Fruit fly (Drosophila melanogaster) whole organism, embryonic: ENCODE measurements around the gene HP1c.

Experiments
- B-H2 ChIP-seq: fragments of 200-800 bp; sonication (Bioruptor generic); optimal IDR thresholded peaks from 2 replicates; lab custom pipeline; 2018; ENCODE audit warnings: missing biosample characterization, mild to moderate bottlenecking, missing genetic modification characterization
- BEAF-32 ChIP-seq: fragments of 200-800 bp; sonication (Bioruptor generic); optimal IDR thresholded peaks from 3 replicates; lab custom pipeline; 2017; ENCODE audit warnings: missing biosample characterization, missing genetic modification characterization, mild to moderate bottlenecking, moderate library complexity, missing genetic modification reagents
- Bteb2 ChIP-seq: fragments of 200-800 bp; sonication (Bioruptor generic); optimal IDR thresholded peaks from 2 replicates; lab custom pipeline; 2016; ENCODE audit warnings: missing biosample characterization, missing genetic modification characterization
- C15 ChIP-seq: fragments of 200-800 bp; sonication (Bioruptor generic); IDR thresholded peaks from 3 replicates; pipeline ENCODE4 v1.3.6; 2022; ENCODE audit warnings: missing biosample characterization, missing genetic modification characterization
- CG10654 ChIP-seq: fragments of 200-800 bp; sonication (Bioruptor generic); optimal IDR thresholded peaks from 2 replicates; lab custom pipeline; 2016; ENCODE audit warnings: missing biosample characterization, missing genetic modification characterization
- CG11085 ChIP-seq: fragments of 200-800 bp; sonication (Bioruptor generic); IDR thresholded peaks from 2 replicates; pipeline ENCODE4 v1.3.6; 2022; ENCODE audit warnings: missing biosample characterization, missing genetic modification characterization
- CG11456 ChIP-seq: fragments of 200-800 bp; sonication (Bioruptor generic); IDR thresholded peaks from 3 replicates; pipeline ENCODE4 v1.3.6; 2022; ENCODE audit warnings: missing biosample characterization, missing genetic modification characterization
- CG11560 ChIP-seq: fragments of 200-800 bp; sonication (Bioruptor generic); IDR thresholded peaks from 3 replicates; pipeline ENCODE4 v1.3.6; 2022; ENCODE audit warnings: missing biosample characterization, missing genetic modification characterization
- CG12071 ChIP-seq: fragments of 200-800 bp; sonication (Bioruptor generic); optimal IDR thresholded peaks from 3 replicates; lab custom pipeline; 2018; ENCODE audit warnings: missing biosample characterization, mild to moderate bottlenecking, missing genetic modification characterization
- CG12942 ChIP-seq: fragments of 200-800 bp; sonication (Bioruptor generic); optimal IDR thresholded peaks from 3 replicates; lab custom pipeline; 2016; ENCODE audit warnings: missing biosample characterization, missing genetic modification characterization
- CG1529 ChIP-seq: fragments of 200-800 bp; sonication (Bioruptor generic); optimal IDR thresholded peaks from 3 replicates; lab custom pipeline; 2018; ENCODE audit warnings: missing biosample characterization, missing genetic modification characterization
- CG3163 ChIP-seq: fragments of 200-800 bp; sonication (Bioruptor generic); optimal IDR thresholded peaks from 3 replicates; lab custom pipeline; 2016; ENCODE audit warnings: missing biosample characterization, missing genetic modification characterization
- CG33213 ChIP-seq: fragments of 200-800 bp; sonication (Bioruptor generic); optimal IDR thresholded peaks from 3 replicates; lab custom pipeline; 2016; ENCODE audit warnings: missing biosample characterization, missing genetic modification characterization
- CG3726 ChIP-seq: fragments of 200-800 bp; sonication (Bioruptor generic); IDR thresholded peaks from 3 replicates; pipeline ENCODE4, ENCODE4 v1.3.6; 2022; ENCODE audit warnings: missing biosample characterization, missing genetic modification characterization
- CG4424 ChIP-seq: fragments of 200-800 bp; sonication (Bioruptor generic); optimal IDR thresholded peaks from 3 replicates; lab custom pipeline; 2016; ENCODE audit warnings: missing biosample characterization, missing genetic modification characterization
- CG5953 ChIP-seq: fragments of 200-800 bp; sonication (Bioruptor generic); IDR thresholded peaks from 2 replicates; pipeline ENCODE4 v1.3.6; 2022; ENCODE audit warnings: missing biosample characterization, missing genetic modification characterization
- CG6765 ChIP-seq: fragments of 200-800 bp; sonication (Bioruptor generic); optimal IDR thresholded peaks from 3 replicates; lab custom pipeline; 2017; ENCODE audit warnings: missing biosample characterization, mild to moderate bottlenecking, missing genetic modification characterization
- CG8388 ChIP-seq: fragments of 200-800 bp; sonication (Bioruptor generic); optimal IDR thresholded peaks from 2 replicates; lab custom pipeline; 2019; ENCODE audit warnings: missing biosample characterization, mild to moderate bottlenecking, missing genetic modification characterization, moderate library complexity
- CG9437 ChIP-seq: fragments of 200-800 bp; sonication (Bioruptor generic); optimal IDR thresholded peaks from 2 replicates; lab custom pipeline; 2018; ENCODE audit warnings: missing biosample characterization, mild to moderate bottlenecking, missing genetic modification characterization
- CG9609 ChIP-seq: fragments of 200-800 bp; sonication (Bioruptor generic); optimal IDR thresholded peaks from 3 replicates; lab custom pipeline; 2016; ENCODE audit warnings: missing biosample characterization, missing genetic modification characterization
- D ChIP-seq, 2 experiments: fragments of 200-800 bp in 1 of 2; fragments of >200 bp in 1 of 2; sonication (Bioruptor generic) in 1 of 2; optimal IDR thresholded peaks; 2 replicates in 1 of 2; 3 replicates in 1 of 2; lab custom pipeline; 2017; ENCODE audit warnings: mild to moderate bottlenecking in 1 of 2, missing biosample characterization in 1 of 2, missing genetic modification characterization in 1 of 2, missing genetic modification reagents in 1 of 2
- Dfd ChIP-seq, 2 experiments: fragments of >200 bp; optimal IDR thresholded peaks; 2 replicates each; lab custom pipeline; 2017; ENCODE audit warnings: missing biosample characterization in 2 of 2, missing genetic modification characterization in 2 of 2
- Ets97D ChIP-seq: fragments of 200-800 bp; sonication (Bioruptor generic); optimal IDR thresholded peaks from 3 replicates; lab custom pipeline; 2016; ENCODE audit warnings: missing biosample characterization, missing genetic modification characterization
- Fer1 ChIP-seq: fragments of 200-800 bp; sonication (Bioruptor generic); optimal IDR thresholded peaks from 2 replicates; lab custom pipeline; 2017; ENCODE audit warnings: missing biosample characterization, mild to moderate bottlenecking, missing genetic modification characterization
- Hand ChIP-seq: fragments of 200-800 bp; sonication (Bioruptor generic); optimal IDR thresholded peaks from 2 replicates; lab custom pipeline; 2017; ENCODE audit warnings: mild to moderate bottlenecking, missing biosample characterization, missing genetic modification reagents, missing genetic modification characterization
- Hmr ChIP-seq: fragments of 200-800 bp; sonication (Bioruptor generic); optimal IDR thresholded peaks from 3 replicates; lab custom pipeline; 2017; ENCODE audit warnings: mild to moderate bottlenecking, missing biosample characterization, missing genetic modification reagents, missing genetic modification characterization
- Med ChIP-seq: fragments of 200-800 bp; sonication (Bioruptor generic); peaks from one replicate; lab custom pipeline; 2016; ENCODE audit warnings: missing biosample characterization, missing genetic modification characterization, mild to moderate bottlenecking, inconsistent platforms, moderate library complexity
- Rfx ChIP-seq: fragments of 200-800 bp; sonication (Bioruptor generic); IDR thresholded peaks from 2 replicates; pipeline ENCODE4 v1.3.6; 2022; ENCODE audit warnings: missing biosample characterization, missing genetic modification characterization
- TFAM ChIP-seq: fragments of 200-800 bp; sonication (Bioruptor generic); optimal IDR thresholded peaks from 2 replicates; lab custom pipeline; 2017; ENCODE audit warnings: missing biosample characterization, missing genetic modification characterization, inconsistent platforms
- Taf1 ChIP-seq: fragments of 200-800 bp; sonication (Bioruptor generic); IDR thresholded peaks from 2 replicates; pipeline ENCODE4 v1.3.6; 2022; ENCODE audit warnings: missing biosample characterization, missing genetic modification characterization
- Tbp ChIP-seq: fragments of >200 bp; optimal IDR thresholded peaks from 2 replicates; lab custom pipeline; 2018; ENCODE audit warnings: missing biosample characterization, missing genetic modification characterization
- Usf ChIP-seq: fragments of 200-800 bp; sonication (Bioruptor generic); optimal IDR thresholded peaks from 2 replicates; lab custom pipeline; 2017; ENCODE audit warnings: missing genotype, missing biosample characterization, missing genetic modification characterization
- Xrp1 ChIP-seq: fragments of 200-800 bp; sonication (Bioruptor generic); IDR thresholded peaks from 2 replicates; pipeline ENCODE4 v1.3.6; 2022; ENCODE audit warnings: missing biosample characterization, missing genetic modification characterization
- cas ChIP-seq: fragments of 200-800 bp; sonication (Bioruptor generic); IDR thresholded peaks from 2 replicates; pipeline ENCODE4 v1.3.6; 2022; ENCODE audit warnings: missing biosample characterization, missing genetic modification characterization
- dmrt11E ChIP-seq: fragments of 200-800 bp; sonication (Bioruptor generic); optimal IDR thresholded peaks from 3 replicates; lab custom pipeline; 2018; ENCODE audit warnings: missing biosample characterization, mild to moderate bottlenecking, missing genetic modification characterization, moderate library complexity
- fd3F ChIP-seq: fragments of 200-800 bp; sonication (Bioruptor generic); optimal IDR thresholded peaks from 2 replicates; lab custom pipeline; 2018; ENCODE audit warnings: missing biosample characterization, mild to moderate bottlenecking, missing genetic modification characterization, moderate library complexity
- fd64A ChIP-seq: fragments of 200-800 bp; sonication (Bioruptor generic); optimal IDR thresholded peaks from 3 replicates; lab custom pipeline; 2018; ENCODE audit warnings: missing biosample characterization, mild to moderate bottlenecking, missing genetic modification characterization
- gce ChIP-seq: fragments of 200-800 bp; sonication (Bioruptor generic); IDR thresholded peaks from 3 replicates; pipeline ENCODE4 v1.3.6; 2022; ENCODE audit warnings: missing biosample characterization, missing genetic modification characterization
- gcm ChIP-seq: fragments of 200-800 bp; sonication (Bioruptor generic); optimal IDR thresholded peaks from 2 replicates; lab custom pipeline; 2019; ENCODE audit warnings: missing biosample characterization, mild to moderate bottlenecking, missing genetic modification characterization, moderate library complexity
- gsb ChIP-seq: fragments of 200-800 bp; sonication (Bioruptor generic); IDR thresholded peaks from 2 replicates; pipeline ENCODE4 v1.3.6; 2022; ENCODE audit warnings: missing biosample characterization, missing genetic modification characterization
- h ChIP-seq: fragments of >200 bp; optimal IDR thresholded peaks from 2 replicates; lab custom pipeline; 2017
- her ChIP-seq: fragments of 200-800 bp; sonication (Bioruptor generic); optimal IDR thresholded peaks from 2 replicates; lab custom pipeline; 2016; ENCODE audit warnings: missing biosample characterization, missing genetic modification characterization
- maf-S ChIP-seq: fragments of 200-800 bp; sonication (Bioruptor generic); optimal IDR thresholded peaks from 2 replicates; lab custom pipeline; 2016; ENCODE audit warnings: missing biosample characterization, missing genetic modification characterization
- nerfin-1 ChIP-seq: fragments of 200-800 bp; sonication (Bioruptor generic); optimal IDR thresholded peaks from 3 replicates; lab custom pipeline; 2019; ENCODE audit warnings: missing biosample characterization, mild to moderate bottlenecking, missing genetic modification characterization, moderate library complexity
- org-1 ChIP-seq: fragments of 200-800 bp; sonication (Bioruptor generic); optimal IDR thresholded peaks from 2 replicates; lab custom pipeline; 2017; ENCODE audit warnings: missing biosample characterization, missing genetic modification characterization
- sc ChIP-seq, 3 experiments: fragments of >200 bp in 2 of 3; fragments of 200-800 bp in 1 of 3; sonication (Bioruptor generic) in 1 of 3; optimal IDR thresholded peaks; 2 replicates in 2 of 3; 3 replicates in 1 of 3; lab custom pipeline; 2017; ENCODE audit warnings: mild to moderate bottlenecking in 1 of 3, missing biosample characterization in 1 of 3, missing genetic modification characterization in 1 of 3, missing genetic modification reagents in 1 of 3
- slou ChIP-seq: fragments of 200-800 bp; sonication (Bioruptor generic); optimal IDR thresholded peaks from 3 replicates; lab custom pipeline; 2016; ENCODE audit warnings: missing biosample characterization, missing genetic modification characterization
- sna ChIP-seq: fragments of 200-800 bp; sonication (Bioruptor generic); IDR thresholded peaks from 2 replicates; pipeline ENCODE4 v1.3.6; 2022; ENCODE audit warnings: missing biosample characterization, missing genetic modification characterization; ENCODE audit not compliant: partially characterized antibody
- toy ChIP-seq: fragments of 200-800 bp; sonication (Bioruptor generic); IDR thresholded peaks from 2 replicates; pipeline ENCODE4 v1.3.6; 2022; ENCODE audit warnings: missing biosample characterization, missing genetic modification characterization

The HP1c gene

dm6 chr3R:22724149-22724973, 21.1 kb upstream of the HP1c start, which contains the start of gene Irp-1A (continued):
- TF ChIP-seq CG3163 (no peak), CG6765 (GFP tag; lab: Kevin White, UChicago) (peak; percentile 58), sna (GFP tag; lab: Robert Waterston, UW) (peak; percentile 78), h (lab: Kevin White, UChicago) (no peak), CG8388 (GFP tag; lab: Kevin White, UChicago) (peak; percentile 76), org-1 (GFP tag; lab: Kevin White, UChicago) (no peak), maf-S (no peak), toy (0 out of 2 replicates have a peak, but pooled peaks have one; percentile 56), Med (peak; percentile 82), CG5953 (GFP tag; lab: Robert Waterston, UW) (no peak), CG11085 (GFP tag; lab: Robert Waterston, UW) (peak; percentile 62), cas (GFP tag; lab: Robert Waterston, UW) (peak; percentile 28; the same call in 1 of the 2 replicates), CG12071 (no peak), CG9609 (peak; percentile 23), D (optimal IDR thresholded peaks at IDR 0.05; lab: Kevin White, UChicago) (no peak), D (GFP tag; optimal IDR thresholded peaks at IDR 0.05; lab: Kevin White, UChicago) (peak; percentile 33), Usf (GFP tag; lab: Kevin White, UChicago) (peak; percentile 13), Rfx (peak; percentile 86), Tbp (GFP tag; lab: Kevin White, UChicago) (no peak), C15 (GFP tag; lab: Robert Waterston, UW) (no peak), Taf1 (GFP tag; lab: Robert Waterston, UW) (0 out of 2 replicates have a peak, but pooled peaks have one; percentile 26), gce (GFP tag; lab: Robert Waterston, UW) (peak; percentile 65; the same call in 1 of the 3 replicates), CG1529 (peak; percentile 9), CG11456 (GFP tag; lab: Robert Waterston, UW) (peak; percentile 73; the same call in 2 of the 3 replicates), dmrt11E (tag; lab: Kevin White, UChicago) (peak; percentile 76), CG10654 (GFP tag; lab: Kevin White, UChicago) (peak; percentile 49), CG33213 (GFP tag; lab: Kevin White, UChicago) (peak; percentile 13), slou (GFP tag; lab: Kevin White, UChicago) (peak; percentile 54), fd3F (GFP tag; lab: Kevin White, UChicago) (peak; percentile 53), B-H2 (GFP tag; lab: Kevin White, UChicago) (peak; percentile 53), Dfd (GFP tag; optimal IDR thresholded peaks at IDR 0.05; lab: Kevin White, UChicago) (no peak), Bteb2 (GFP tag; lab: Kevin White, UChicago) (no peak), gcm (peak; percentile 84), Hmr (GFP tag; lab: Kevin White, UChicago) (peak; percentile 77), CG4424 (peak; percentile 74), CG9437 (GFP tag; lab: Kevin White, UChicago) (peak; percentile 68), Xrp1 (peak; percentile 76), nerfin-1 (tag; lab: Kevin White, UChicago) (peak; percentile 66), sc (optimal IDR thresholded peaks at IDR 0.05; lab: Kevin White, UChicago) (no peak), sc (GFP tag; optimal IDR thresholded peaks at IDR 0.05; lab: Kevin White, UChicago) (no peak), gsb (GFP tag; lab: Robert Waterston, UW) (peak; percentile 51; the same call in 1 of the 2 replicates), fd64A (GFP tag; lab: Kevin White, UChicago) (no peak), TFAM (GFP tag; lab: Kevin White, UChicago) (no peak), Fer1 (GFP tag; lab: Kevin White, UChicago) (peak; percentile 76), her (GFP tag; lab: Kevin White, UChicago) (peak; percentile 34), CG11560 (no peak), BEAF-32 (GFP tag; lab: Kevin White, UChicago) (peak; percentile 83), CG12942 (GFP tag; lab: Kevin White, UChicago) (peak; percentile 59), Ets97D (GFP tag; lab: Kevin White, UChicago) (peak; percentile 52), CG3726 (GFP tag; lab: Robert Waterston, UW) (no peak), Hand (GFP tag; lab: Kevin White, UChicago) (peak; percentile 60)
